Worm (Caenorhabditis elegans) whole organism, early embryonic: ENCODE measurements around the gene ech-6.
A peak's percentile ranks its signal among the peaks of the same experiment; 100 is the strongest.

ENCODE experiments used
- B0310.2 ChIP-seq: sonication (generic microtip); optimal IDR thresholded peaks from 2 replicates; lab custom pipeline; 2016; ENCODE audit warnings: mild to moderate bottlenecking, missing genetic modification characterization, missing compliant biosample characterization
- F13C5.2 ChIP-seq: sonication (generic microtip); optimal IDR thresholded peaks from 2 replicates; lab custom pipeline; 2017; ENCODE audit warnings: mild to moderate bottlenecking, missing genetic modification characterization, inconsistent platforms, missing compliant biosample characterization
- aly-1 ChIP-seq: sonication (generic microtip); optimal IDR thresholded peaks from 2 replicates; lab custom pipeline; 2016; ENCODE audit warnings: missing genetic modification characterization, missing compliant biosample characterization
- ama-1 ChIP-seq: fragments of 150-350 bp; optimal IDR thresholded peaks from 2 replicates; lab custom pipeline; 2014
- ceh-13 ChIP-seq: fragments of 200-800 bp; sonication (Bioruptor generic); optimal IDR thresholded peaks from 2 replicates; lab custom pipeline; 2018; ENCODE audit warnings: mild to moderate bottlenecking, missing genetic modification characterization, missing compliant biosample characterization
- ceh-36 ChIP-seq: sonication (generic microtip); optimal IDR thresholded peaks from 2 replicates; lab custom pipeline; 2016; ENCODE audit warnings: missing genetic modification characterization, inconsistent platforms, missing compliant biosample characterization
- ets-7 ChIP-seq: sonication (generic microtip); optimal IDR thresholded peaks from 2 replicates; lab custom pipeline; 2016; ENCODE audit warnings: missing genotype, missing genetic modification characterization, missing compliant biosample characterization
- flt-1 ChIP-seq: fragments of 200-800 bp; sonication (Bioruptor generic); IDR thresholded peaks from 2 replicates; pipeline ENCODE4 v1.3.6; 2022; ENCODE audit warnings: missing genetic modification characterization, missing compliant biosample characterization
- hmbx-1 ChIP-seq: sonication (generic microtip); optimal IDR thresholded peaks from 2 replicates; lab custom pipeline; 2016; ENCODE audit warnings: mild to moderate bottlenecking, missing genetic modification characterization, missing compliant biosample characterization
- hmg-4 ChIP-seq: fragments of 200-800 bp; sonication (Bioruptor generic); optimal IDR thresholded peaks from 2 replicates; lab custom pipeline; 2018; ENCODE audit warnings: mild to moderate bottlenecking, missing genetic modification characterization, missing compliant biosample characterization
- hnd-1 ChIP-seq: sonication (generic microtip); optimal IDR thresholded peaks from 2 replicates; lab custom pipeline; 2016; ENCODE audit warnings: missing genetic modification characterization, missing compliant biosample characterization
- pes-1 ChIP-seq: fragments of 200-800 bp; sonication (Bioruptor generic); IDR thresholded peaks from 2 replicates; pipeline ENCODE4 v1.3.6; 2022; ENCODE audit warnings: missing genetic modification reagents, missing genetic modification characterization, missing compliant biosample characterization
- scrt-1 ChIP-seq: fragments of 200-800 bp; sonication (Bioruptor generic); IDR thresholded peaks from 2 replicates; pipeline ENCODE4 v1.3.6; 2022; ENCODE audit warnings: missing genetic modification characterization, missing compliant biosample characterization
- sea-1 ChIP-seq: fragments of 200-800 bp; sonication (Bioruptor generic); conservative IDR thresholded peaks from 2 replicates; pipeline ENCODE4 v1.3.6; 2022; ENCODE audit warnings: missing genetic modification characterization, missing compliant biosample characterization
- tbx-11 ChIP-seq: fragments of 200-800 bp; sonication (Bioruptor generic); IDR thresholded peaks from 2 replicates; pipeline ENCODE4 v1.3.6; 2022; ENCODE audit warnings: missing genetic modification characterization, missing compliant biosample characterization
- tbx-37 ChIP-seq: fragments of 200-800 bp; sonication (Bioruptor generic); conservative IDR thresholded peaks from 2 replicates; pipeline ENCODE4 v1.3.6; 2022; ENCODE audit warnings: missing genetic modification reagents, missing genetic modification characterization, missing compliant biosample characterization
- tra-4 ChIP-seq: sonication (generic microtip); optimal IDR thresholded peaks from 2 replicates; lab custom pipeline; 2017; ENCODE audit warnings: missing genetic modification characterization, missing compliant biosample characterization

The ech-6 gene

ce11 chrIII:9714731-9715130 is 38.0 kb downstream of the ech-6 start:
- TF ChIP-seq tbx-37 (GFP tag; lab: Robert Waterston, UW) (no peak), hmbx-1 (tag; lab: Kevin White, UChicago) (no peak), F13C5.2 (no peak), tra-4 (no peak), sea-1 (GFP tag; lab: Robert Waterston, UW) (no peak), B0310.2 (tag; lab: Kevin White, UChicago) (no peak), tbx-11 (GFP tag; lab: Robert Waterston, UW) (no peak), ceh-13 (GFP tag; lab: Kevin White, UChicago) (no peak)

ce11 chrIII:9713862-9714261 is 38.8 kb downstream of the ech-6 start, which contains the start of gene ncx-6:
Gene ncx-6, minus strand, starts transcription at chrIII:9713949.
- no peak for TF ChIP-seq pes-1
- TF ChIP-seq sea-1 (GFP tag; lab: Robert Waterston, UW): no peak

- TF ChIP-seq hnd-1 (tag; lab: Kevin White, UChicago) (no peak), F13C5.2 (no peak), ets-7 (tag; lab: Kevin White, UChicago) (no peak)
These were observed 39.5 kb downstream of the ech-6 start for ce11 chrIII:9713182-9713581.

- no peak for TF ChIP-seq B0310.2 (tag; lab: Kevin White, UChicago)
- TF ChIP-seq tbx-11 (GFP tag; lab: Robert Waterston, UW): no peak
- TF ChIP-seq tbx-37 (GFP tag; lab: Robert Waterston, UW): no peak
- no peak for TF ChIP-seq tra-4
- no peak for TF ChIP-seq flt-1 (GFP tag; lab: Robert Waterston, UW)
- no peak for TF ChIP-seq ceh-36 (tag; lab: Kevin White, UChicago)
- no peak for TF ChIP-seq ama-1
- no peak for TF ChIP-seq ceh-13 (GFP tag; lab: Kevin White, UChicago)
- no peak for TF ChIP-seq ets-7 (tag; lab: Kevin White, UChicago)
- TF ChIP-seq pes-1: no peak
- TF ChIP-seq hmbx-1 (tag; lab: Kevin White, UChicago): no peak
- TF ChIP-seq scrt-1 (GFP tag; lab: Robert Waterston, UW): no peak
- TF ChIP-seq aly-1 (tag; lab: Kevin White, UChicago): no peak
- no peak for TF ChIP-seq hmg-4
- no peak for TF ChIP-seq F13C5.2
- no peak for TF ChIP-seq sea-1 (GFP tag; lab: Robert Waterston, UW)
These were observed 41.5 kb downstream of the ech-6 start for ce11 chrIII:9711163-9711562.

- TF ChIP-seq hmg-4 (peak; percentile 60), tbx-37 (GFP tag; lab: Robert Waterston, UW) (0 out of 2 replicates have a peak, but pooled peaks have one; percentile 25), scrt-1 (GFP tag; lab: Robert Waterston, UW) (no peak), F13C5.2 (peak; percentile 20), hnd-1 (tag; lab: Kevin White, UChicago) (no peak), tra-4 (no peak), pes-1 (0 out of 2 replicates have a peak, but pooled peaks have one; percentile 39)
These were observed 47.4 kb downstream of the ech-6 start for ce11 chrIII:9705157-9705905.

- TF ChIP-seq tra-4: no peak
- no peak for TF ChIP-seq aly-1 (tag; lab: Kevin White, UChicago)
- no peak for TF ChIP-seq scrt-1 (GFP tag; lab: Robert Waterston, UW)
- no peak for TF ChIP-seq F13C5.2
- no peak for TF ChIP-seq hmg-4
- no peak for TF ChIP-seq ceh-13 (GFP tag; lab: Kevin White, UChicago)
- no peak for TF ChIP-seq flt-1 (GFP tag; lab: Robert Waterston, UW)
- TF ChIP-seq tbx-11 (GFP tag; lab: Robert Waterston, UW): no peak
- TF ChIP-seq pes-1: no peak
- no peak for TF ChIP-seq hmbx-1 (tag; lab: Kevin White, UChicago)
- no peak for TF ChIP-seq sea-1 (GFP tag; lab: Robert Waterston, UW)
- no peak for TF ChIP-seq ama-1
- TF ChIP-seq B0310.2 (tag; lab: Kevin White, UChicago): no peak
These were observed 48.1 kb downstream of the ech-6 start for ce11 chrIII:9704606-9704938.

ce11 chrIII:9703747-9704605 is 48.7 kb downstream of the ech-6 start:
- TF ChIP-seq aly-1 (tag; lab: Kevin White, UChicago) (no peak), ceh-36 (tag; lab: Kevin White, UChicago) (peak; percentile 32), tbx-11 (GFP tag; lab: Robert Waterston, UW) (peak; percentile 34; the same call in 1 of the 2 replicates), scrt-1 (GFP tag; lab: Robert Waterston, UW) (0 out of 2 replicates have a peak, but pooled peaks have one; percentile 68)

ce11 chrIII:9702665-9703252 is 49.9 kb downstream of the ech-6 start:
- TF ChIP-seq B0310.2 (tag; lab: Kevin White, UChicago): no peak
- TF ChIP-seq tbx-11 (GFP tag; lab: Robert Waterston, UW): no peak
- peak; percentile 58 for TF ChIP-seq ama-1
- TF ChIP-seq sea-1 (GFP tag; lab: Robert Waterston, UW): no peak
